Worm (Caenorhabditis elegans) whole organism, young adult: ENCODE results near the gene fbxa-19.

Experiments used
- F39B2.1 ChIP-seq: fragments of 200-800 bp; sonication (Bioruptor generic); IDR thresholded peaks from 2 replicates; pipeline ENCODE4 v1.3.6; 2022; ENCODE audit warnings: missing genetic modification reagents, missing genetic modification characterization, missing compliant biosample characterization
- F57C9.4 ChIP-seq: sonication (generic microtip); optimal IDR thresholded peaks from 2 replicates; lab custom pipeline; 2017; ENCODE audit warnings: mild to moderate bottlenecking, missing genetic modification characterization, missing compliant biosample characterization
- K11D2.4 ChIP-seq: fragments of 200-800 bp; sonication (Bioruptor generic); IDR thresholded peaks from 2 replicates; pipeline ENCODE4 v1.3.6; 2022; ENCODE audit warnings: missing genetic modification reagents, missing genetic modification characterization, missing compliant biosample characterization
- Y53F4B.3 ChIP-seq: fragments of 200-800 bp; sonication (Bioruptor generic); IDR thresholded peaks from 2 replicates; pipeline ENCODE4 v1.3.6; 2022; ENCODE audit warnings: missing genetic modification reagents, missing genetic modification characterization, missing compliant biosample characterization
- aptf-2 ChIP-seq: fragments of 200-800 bp; sonication (Bioruptor generic); conservative IDR thresholded peaks from 2 replicates; pipeline ENCODE4 v1.3.6; 2022; ENCODE audit warnings: missing genetic modification reagents, missing genetic modification characterization, missing compliant biosample characterization
- athp-1 ChIP-seq: sonication (generic microtip); optimal IDR thresholded peaks from 2 replicates; lab custom pipeline; 2017; ENCODE audit warnings: mild to moderate bottlenecking, missing genetic modification characterization, missing compliant biosample characterization
- attf-3 ChIP-seq: fragments of 200-800 bp; sonication (Bioruptor generic); conservative IDR thresholded peaks from 2 replicates; pipeline ENCODE4 v1.3.6; 2022; ENCODE audit warnings: missing genetic modification reagents, missing genetic modification characterization, missing compliant biosample characterization
- attf-5 ChIP-seq: fragments of 200-800 bp; sonication (Bioruptor generic); optimal IDR thresholded peaks from 2 replicates; lab custom pipeline; 2018; ENCODE audit warnings: mild to moderate bottlenecking, missing genetic modification characterization, missing compliant biosample characterization
- bed-1 ChIP-seq: fragments of 200-800 bp; sonication (Bioruptor generic); IDR thresholded peaks from 2 replicates; pipeline ENCODE4 v1.3.6; 2022; ENCODE audit warnings: missing genetic modification reagents, missing genetic modification characterization, missing compliant biosample characterization
- cebp-1 ChIP-seq, 2 experiments: fragments of 200-800 bp in 1 of 2; sonication (Bioruptor generic) in 1 of 2; sonication (generic microtip) in 1 of 2; IDR thresholded peaks in 1 of 2; optimal IDR thresholded peaks in 1 of 2; 2 replicates each; pipeline versions ENCODE4 v1.3.6 to Lab custom; 2017 to 2022; ENCODE audit warnings: missing compliant biosample characterization in 2 of 2, missing genetic modification characterization in 2 of 2, mild to moderate bottlenecking in 1 of 2, missing genetic modification reagents in 1 of 2, moderate library complexity in 1 of 2
- ceh-79 ChIP-seq: sonication (generic microtip); optimal IDR thresholded peaks from 2 replicates; lab custom pipeline; 2017; ENCODE audit warnings: mild to moderate bottlenecking, missing genetic modification characterization, missing compliant biosample characterization
- ceh-91 ChIP-seq: fragments of 200-800 bp; sonication (Bioruptor generic); IDR thresholded peaks from 2 replicates; pipeline ENCODE4 v1.3.6; 2022; ENCODE audit warnings: missing genetic modification reagents, missing genetic modification characterization, missing compliant biosample characterization
- egl-44 ChIP-seq: fragments of 200-800 bp; sonication (Bioruptor generic); IDR thresholded peaks from 2 replicates; pipeline ENCODE4 v1.3.6; 2022; ENCODE audit warnings: missing genetic modification reagents, missing genetic modification characterization, missing compliant biosample characterization
- egrh-3 ChIP-seq: fragments of 200-800 bp; sonication (Bioruptor generic); IDR thresholded peaks from 2 replicates; pipeline ENCODE4 v1.3.6; 2022; ENCODE audit warnings: missing genetic modification reagents, missing genetic modification characterization, missing compliant biosample characterization
- ekl-4 ChIP-seq: fragments of 200-800 bp; sonication (Bioruptor generic); IDR thresholded peaks from 2 replicates; pipeline ENCODE4 v1.3.6; 2022; ENCODE audit warnings: missing genetic modification reagents, missing genetic modification characterization, missing compliant biosample characterization
- ets-4 ChIP-seq: fragments of 200-800 bp; sonication (Bioruptor generic); optimal IDR thresholded peaks from 2 replicates; lab custom pipeline; 2018; ENCODE audit warnings: mild to moderate bottlenecking, missing genetic modification characterization, missing compliant biosample characterization
- him-1 ChIP-seq: sonication (generic microtip); optimal IDR thresholded peaks from 2 replicates; lab custom pipeline; 2016; ENCODE audit warnings: missing genotype, missing genetic modification reagents, missing genetic modification characterization, missing compliant biosample characterization
- hlh-26 ChIP-seq: fragments of 200-800 bp; sonication (Bioruptor generic); conservative IDR thresholded peaks from 2 replicates; pipeline ENCODE4 v1.3.6; 2022; ENCODE audit warnings: missing genetic modification reagents, missing genetic modification characterization, missing compliant biosample characterization
- hmg-1.2 ChIP-seq: fragments of 200-800 bp; sonication (Bioruptor generic); IDR thresholded peaks from 2 replicates; pipeline ENCODE4 v1.3.6; 2022; ENCODE audit warnings: missing genetic modification reagents, missing genetic modification characterization, missing compliant biosample characterization
- let-607 ChIP-seq, 2 experiments: fragments of 200-800 bp in 1 of 2; sonication (Bioruptor generic) in 1 of 2; sonication (generic microtip) in 1 of 2; optimal IDR thresholded peaks; 2 replicates each; lab custom pipeline; 2016 to 2018; ENCODE audit warnings: mild to moderate bottlenecking in 2 of 2, missing compliant biosample characterization in 2 of 2, missing genetic modification characterization in 2 of 2, moderate library complexity in 2 of 2, missing genotype in 1 of 2
- lin-26 ChIP-seq: fragments of 200-800 bp; sonication (Bioruptor generic); IDR thresholded peaks from 2 replicates; pipeline ENCODE4 v1.3.6; 2022; ENCODE audit warnings: missing genetic modification reagents, missing genetic modification characterization, missing compliant biosample characterization
- lsl-1 ChIP-seq: fragments of 200-800 bp; sonication (Bioruptor generic); optimal IDR thresholded peaks from 2 replicates; lab custom pipeline; 2018; ENCODE audit warnings: mild to moderate bottlenecking, missing genetic modification characterization, moderate library complexity, missing compliant biosample characterization
- madf-6 ChIP-seq: fragments of 200-800 bp; sonication (Bioruptor generic); IDR thresholded peaks from 2 replicates; pipeline ENCODE4 v1.3.6; 2022; ENCODE audit warnings: missing genetic modification reagents, missing genetic modification characterization, missing compliant biosample characterization
- mcd-1 ChIP-seq: fragments of 200-800 bp; sonication (Bioruptor generic); IDR thresholded peaks from 2 replicates; pipeline ENCODE4 v1.3.6; 2022; ENCODE audit warnings: missing genetic modification reagents, missing genetic modification characterization, missing compliant biosample characterization
- mes-4 ChIP-seq: sonication (generic microtip); optimal IDR thresholded peaks from 2 replicates; lab custom pipeline; 2016; ENCODE audit warnings: missing genotype, missing genetic modification characterization, missing compliant biosample characterization
- mxl-1 ChIP-seq: sonication (generic microtip); optimal IDR thresholded peaks from 2 replicates; lab custom pipeline; 2016; ENCODE audit warnings: missing genetic modification characterization, missing compliant biosample characterization
- nfya-1 ChIP-seq: sonication (generic microtip); optimal IDR thresholded peaks from 2 replicates; lab custom pipeline; 2017; ENCODE audit warnings: antibody characterized with exemption, missing compliant biosample characterization, missing genetic modification characterization, borderline replicate concordance; ENCODE audit not compliant: insufficient read depth
- nfyb-1 ChIP-seq: fragments of 200-800 bp; sonication (Bioruptor generic); IDR thresholded peaks from 2 replicates; pipeline ENCODE4 v1.3.6; 2022; ENCODE audit warnings: missing genetic modification reagents, missing genetic modification characterization, missing compliant biosample characterization
- nhr-80 ChIP-seq: sonication (generic microtip); optimal IDR thresholded peaks from 2 replicates; lab custom pipeline; 2016; ENCODE audit warnings: missing genetic modification characterization, missing compliant biosample characterization
- nhr-90 ChIP-seq: sonication (generic microtip); optimal IDR thresholded peaks from 2 replicates; lab custom pipeline; 2016; ENCODE audit warnings: missing genotype, mild to moderate bottlenecking, missing genetic modification characterization, missing compliant biosample characterization
- pbrm-1 ChIP-seq: fragments of 200-800 bp; sonication (Bioruptor generic); IDR thresholded peaks from 2 replicates; pipeline ENCODE4 v1.3.6; 2022; ENCODE audit warnings: missing genetic modification reagents, missing genetic modification characterization, missing compliant biosample characterization
- pha-4 ChIP-seq: fragments of 150-350 bp; sonication (generic microtip); optimal IDR thresholded peaks from 2 replicates; lab custom pipeline; 2014; ENCODE audit warnings: missing biosample characterization, missing genetic modification reagents, missing genetic modification characterization
- rec-8 ChIP-seq, 2 experiments: sonication (generic microtip); optimal IDR thresholded peaks; 2 replicates each; lab custom pipeline; 2016; ENCODE audit warnings: mild to moderate bottlenecking in 2 of 2, missing genetic modification characterization in 2 of 2, missing genetic modification reagents in 2 of 2, missing genotype in 2 of 2, missing biosample characterization in 1 of 2, missing compliant biosample characterization in 1 of 2, moderate library complexity in 1 of 2
- repo-1 ChIP-seq: sonication (generic microtip); optimal IDR thresholded peaks from 2 replicates; lab custom pipeline; 2017; ENCODE audit warnings: mild to moderate bottlenecking, missing genetic modification characterization, missing compliant biosample characterization
- rpc-1 ChIP-seq, 2 experiments: fragments of 150-350 bp in 1 of 2; sonication (generic microtip) in 1 of 2; optimal IDR thresholded peaks; 2 replicates each; lab custom pipeline; 2014 to 2018; ENCODE audit warnings: missing biosample characterization in 1 of 2, missing genetic modification characterization in 1 of 2, missing genetic modification reagents in 1 of 2, missing genotype in 1 of 2
- snpc-1.3 ChIP-seq: sonication (generic microtip); optimal IDR thresholded peaks from 2 replicates; lab custom pipeline; 2017; ENCODE audit warnings: missing genetic modification characterization, mild to moderate bottlenecking, missing compliant biosample characterization, antibody characterized with exemption, moderate library complexity, missing genotype, missing genetic modification reagents; ENCODE audit not compliant: insufficient read depth
- tbp1 ChIP-seq: fragments of 200-800 bp; sonication (Bioruptor generic); optimal IDR thresholded peaks from 2 replicates; lab custom pipeline; 2018; ENCODE audit warnings: mild to moderate bottlenecking, missing genetic modification characterization, missing compliant biosample characterization
- tbx-9 ChIP-seq: sonication (generic microtip); optimal IDR thresholded peaks from 2 replicates; lab custom pipeline; 2016; ENCODE audit warnings: borderline replicate concordance, missing genetic modification characterization, inconsistent platforms, missing compliant biosample characterization
- unc-62 ChIP-seq: fragments of 150-350 bp; optimal IDR thresholded peaks from 2 replicates; lab custom pipeline; 2014; ENCODE audit warnings: missing biosample characterization, missing genetic modification reagents, missing genetic modification characterization
- ztf-26 ChIP-seq: sonication (generic microtip); optimal IDR thresholded peaks from 2 replicates; lab custom pipeline; 2017; ENCODE audit warnings: missing genetic modification characterization, missing compliant biosample characterization

Gene fbxa-19

ce11 chrIII:1279197-1279596 lies 36.0 kb upstream of the fbxa-19 start (continued):
- TF ChIP-seq ceh-79 (no peak), him-1 (tag; lab: Kevin White, UChicago) (no peak), aptf-2 (GFP tag; lab: Robert Waterston, UW) (no peak), athp-1 (no peak), nfyb-1 (GFP tag; lab: Robert Waterston, UW) (peak; percentile 69; the same call in 1 of the 2 replicates), lin-26 (no peak), madf-6 (GFP tag; lab: Robert Waterston, UW) (no peak), cebp-1 (GFP tag; IDR thresholded peaks at IDR 0.05; lab: Robert Waterston, UW) (peak; percentile 97), cebp-1 (tag; optimal IDR thresholded peaks at IDR 0.05; lab: Kevin White, UChicago) (peak; percentile 98), tbx-9 (tag; lab: Kevin White, UChicago) (no peak), nhr-80 (tag; lab: Kevin White, UChicago) (peak; percentile 97), tbp1 (GFP tag; lab: Kevin White, UChicago) (peak; percentile 35), mcd-1 (GFP tag; lab: Robert Waterston, UW) (no peak), let-607 (tag; optimal IDR thresholded peaks at IDR 0.05; lab: Kevin White, UChicago) (peak in 1 of 2 experiments; percentile 29), ekl-4 (GFP tag; lab: Robert Waterston, UW) (no peak), pbrm-1 (no peak), nfya-1 (no peak), ztf-26 (tag; lab: Kevin White, UChicago) (no peak), pha-4 (tag; lab: Kevin White, UChicago) (peak; percentile 89), F39B2.1 (GFP tag; lab: Robert Waterston, UW) (no peak), unc-62 (GFP tag; lab: Kevin White, UChicago) (peak; percentile 69), ets-4 (GFP tag; lab: Kevin White, UChicago) (peak; percentile 86), hlh-26 (GFP tag; lab: Robert Waterston, UW) (no peak), attf-5 (GFP tag; lab: Kevin White, UChicago) (peak; percentile 86), lsl-1 (GFP tag; lab: Kevin White, UChicago) (no peak), repo-1 (no peak), ceh-91 (GFP tag; lab: Robert Waterston, UW) (no peak), Y53F4B.3 (GFP tag; lab: Robert Waterston, UW) (no peak), F57C9.4 (tag; lab: Kevin White, UChicago) (no peak), K11D2.4 (GFP tag; lab: Robert Waterston, UW) (no peak), mes-4 (tag; lab: Kevin White, UChicago) (no peak), attf-3 (GFP tag; lab: Robert Waterston, UW) (no peak), snpc-1.3 (tag; lab: Kevin White, UChicago) (no peak), bed-1 (GFP tag; lab: Robert Waterston, UW) (no peak), rec-8 (tag; optimal IDR thresholded peaks at IDR 0.05; lab: Kevin White, UChicago) (no peak), egl-44 (peak; percentile 52; the same call in 1 of the 2 replicates), nhr-90 (tag; lab: Kevin White, UChicago) (peak; percentile 46), mxl-1 (tag; lab: Kevin White, UChicago) (no peak)

DNA sequence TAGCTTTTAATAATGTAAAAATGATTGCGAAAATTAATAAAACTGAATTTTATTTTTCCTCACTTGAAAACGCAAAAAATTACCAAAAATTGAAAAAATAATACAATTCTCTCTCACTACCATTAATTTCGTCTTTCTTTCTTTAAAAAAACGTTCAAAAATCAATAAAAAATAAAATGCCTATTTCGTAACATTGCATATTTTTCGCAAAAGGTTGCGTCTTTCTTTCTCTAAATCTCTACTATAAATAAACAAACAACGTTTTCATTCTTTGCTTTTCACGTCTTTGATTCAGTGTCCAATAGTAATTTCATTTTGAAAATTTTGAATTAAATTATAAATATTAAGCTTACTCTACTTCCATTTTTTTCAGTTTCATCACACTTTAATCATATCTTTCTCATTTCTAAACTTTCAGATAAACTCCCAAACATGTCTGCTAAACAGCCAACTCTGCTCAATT lies 30.6 kb upstream of the fbxa-19 start, which contains the start of gene fbxa-37:
Gene fbxa-37 (plus strand): TSS at position 413 of the 463 bp plus-strand sequence.
- TF ChIP-seq egrh-3 (GFP tag; lab: Robert Waterston, UW) (no peak), attf-5 (GFP tag; lab: Kevin White, UChicago) (peak; percentile 49), hmg-1.2 (peak; percentile 40; the same call in 1 of the 2 replicates), rpc-1 (optimal IDR thresholded peaks at IDR 0.05; lab: Kevin White, UChicago) (no peak), rpc-1 (tag; optimal IDR thresholded peaks at IDR 0.05; lab: Kevin White, UChicago) (no peak), cebp-1 (GFP tag; IDR thresholded peaks at IDR 0.05; lab: Robert Waterston, UW) (peak; percentile 94), cebp-1 (tag; optimal IDR thresholded peaks at IDR 0.05; lab: Kevin White, UChicago) (peak; percentile 96)
